Fruit fly (Drosophila melanogaster) whole organism, prepupa: ENCODE data around the gene CG3566.

ENCODE experiments used
- CG10669 ChIP-seq: fragments of 200-800 bp; sonication (Bioruptor generic); optimal IDR thresholded peaks from 3 replicates; lab custom pipeline; 2018; ENCODE audit warnings: missing biosample characterization, mild to moderate bottlenecking, missing genetic modification characterization, moderate library complexity
- CG11902 ChIP-seq: fragments of 200-800 bp; sonication (Bioruptor generic); optimal IDR thresholded peaks from 3 replicates; lab custom pipeline; 2016; ENCODE audit warnings: missing biosample characterization, missing genetic modification characterization
- CG1621 ChIP-seq: fragments of 200-800 bp; sonication (Bioruptor generic); optimal IDR thresholded peaks from 3 replicates; lab custom pipeline; 2018; ENCODE audit warnings: missing biosample characterization, mild to moderate bottlenecking, missing genetic modification characterization
- CG16779 ChIP-seq: fragments of 200-800 bp; sonication (Bioruptor generic); optimal IDR thresholded peaks from 3 replicates; lab custom pipeline; 2017; ENCODE audit warnings: missing biosample characterization, mild to moderate bottlenecking, missing genetic modification characterization
- CG31627 ChIP-seq: fragments of 200-800 bp; sonication (Bioruptor generic); optimal IDR thresholded peaks from 3 replicates; lab custom pipeline; 2016; ENCODE audit warnings: missing biosample characterization, missing genetic modification characterization
- CG34406 ChIP-seq: fragments of 200-800 bp; sonication (Bioruptor generic); optimal IDR thresholded peaks from 3 replicates; lab custom pipeline; 2016; ENCODE audit warnings: missing biosample characterization, missing genetic modification characterization
- CG8119 ChIP-seq: fragments of 200-800 bp; sonication (Bioruptor generic); IDR thresholded peaks from 3 replicates; pipeline ENCODE4 v1.3.6; 2022; ENCODE audit warnings: missing biosample characterization, missing genetic modification characterization
- Ets96B ChIP-seq: fragments of 200-800 bp; optimal IDR thresholded peaks from 2 replicates; lab custom pipeline; 2019; ENCODE audit warnings: missing biosample characterization, mild to moderate bottlenecking, missing genetic modification characterization, moderate library complexity
- Lpt ChIP-seq: fragments of 200-800 bp; sonication (Bioruptor generic); optimal IDR thresholded peaks from 3 replicates; lab custom pipeline; 2016; ENCODE audit warnings: missing biosample characterization, missing genetic modification characterization
- Sox14 ChIP-seq: fragments of 200-800 bp; sonication (Bioruptor generic); optimal IDR thresholded peaks from 3 replicates; lab custom pipeline; 2016; ENCODE audit warnings: missing biosample characterization, missing genetic modification characterization
- acj6 ChIP-seq: fragments of 200-800 bp; sonication (Bioruptor generic); optimal IDR thresholded peaks from 3 replicates; lab custom pipeline; 2016; ENCODE audit warnings: missing biosample characterization, missing genetic modification characterization
- cyc ChIP-seq: fragments of 200-800 bp; sonication (Bioruptor generic); optimal IDR thresholded peaks from 3 replicates; lab custom pipeline; 2016; ENCODE audit warnings: missing biosample characterization, missing genetic modification characterization
- dsx ChIP-seq: fragments of 200-800 bp; optimal IDR thresholded peaks from 3 replicates; lab custom pipeline; 2019; ENCODE audit warnings: missing biosample characterization, mild to moderate bottlenecking, missing genetic modification characterization, moderate library complexity; ENCODE audit not compliant: poor library complexity, severe bottlenecking
- lz ChIP-seq: fragments of 200-800 bp; sonication (Bioruptor generic); optimal IDR thresholded peaks from 3 replicates; lab custom pipeline; 2016; ENCODE audit warnings: missing biosample characterization, missing genetic modification characterization

dm6 chrX:6237015-6237414 lies 39.5 kb downstream of the CG3566 start, which contains the start of gene CG14445:
- TF ChIP-seq CG11902 (GFP tag; lab: Kevin White, UChicago) (no peak), dsx (no peak), lz (no peak), cyc (GFP tag; lab: Kevin White, UChicago) (no peak), CG10669 (GFP tag; lab: Kevin White, UChicago) (no peak), Lpt (GFP tag; lab: Kevin White, UChicago) (no peak), Sox14 (GFP tag; lab: Kevin White, UChicago) (no peak), Ets96B (tag; lab: Kevin White, UChicago) (no peak), CG1621 (tag; lab: Kevin White, UChicago) (no peak), CG31627 (GFP tag; lab: Kevin White, UChicago) (no peak), CG8119 (GFP tag; lab: Robert Waterston, UW) (no peak), CG16779 (tag; lab: Kevin White, UChicago) (no peak), acj6 (GFP tag; lab: Kevin White, UChicago) (no peak), CG34406 (GFP tag; lab: Kevin White, UChicago) (no peak)
